Worm (Caenorhabditis elegans) whole organism, L4 larva: ENCODE results near the gene cpt-5.

ENCODE experiments used
- tra-1 ChIP-seq: fragments of 200-800 bp; sonication (Bioruptor generic); IDR thresholded peaks from 2 replicates; pipeline ENCODE4 v1.3.6; 2022; ENCODE audit warnings: missing genetic modification reagents, missing genetic modification characterization, missing compliant biosample characterization
- unc-62 ChIP-seq, 3 experiments: fragments of 150-350 bp in 1 of 3; sonication (generic microtip); optimal IDR thresholded peaks in 2 of 3; peaks in 1 of 3; 1 replicate in 1 of 3; 2 replicates in 2 of 3; lab custom pipeline; 2014 to 2017; ENCODE audit warnings: missing biosample characterization in 3 of 3, missing genetic modification characterization in 3 of 3, missing genetic modification reagents in 3 of 3, missing genotype in 1 of 3

DNA sequence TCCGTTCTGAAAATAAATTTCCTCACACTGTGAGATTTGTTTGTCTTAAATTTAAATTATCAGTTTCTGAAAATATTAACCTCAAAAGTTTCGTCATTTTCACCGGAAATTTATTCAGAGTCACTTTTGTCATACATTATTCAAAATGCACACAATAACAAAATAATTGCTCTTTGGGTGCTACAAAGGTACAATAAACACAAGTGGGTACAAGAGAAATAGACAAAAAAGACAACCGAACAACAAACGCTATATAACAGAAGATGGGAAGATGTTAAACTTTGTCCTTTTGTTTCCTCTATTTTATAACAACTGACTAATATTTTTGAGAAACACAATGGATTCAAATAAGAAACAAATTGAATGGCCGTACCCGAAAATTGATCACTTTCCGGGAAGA lies 3.4 kb upstream of the cpt-5 start:
- TF ChIP-seq tra-1 (GFP tag; lab: Robert Waterston, UW) (no peak), unc-62 (GFP tag; optimal IDR thresholded peaks at IDR 0.05 in 1 of 2; lab: Kevin White, UChicago) (no peak), unc-62 (tag; optimal IDR thresholded peaks at IDR 0.05; lab: Kevin White, UChicago) (no peak)
